Worm (Caenorhabditis elegans) whole organism, L4/young adult: ENCODE measurements around the gene twk-24.

ENCODE experiments used
- dao-5 ChIP-seq: sonication (generic microtip); optimal IDR thresholded peaks from 2 replicates; lab custom pipeline; 2016; ENCODE audit warnings: missing genotype, missing genetic modification characterization, moderate library complexity, missing compliant biosample characterization
- him-1 ChIP-seq: sonication (generic microtip); optimal IDR thresholded peaks from 2 replicates; lab custom pipeline; 2016; ENCODE audit warnings: missing genotype, missing genetic modification reagents, missing genetic modification characterization, missing compliant biosample characterization

DNA sequence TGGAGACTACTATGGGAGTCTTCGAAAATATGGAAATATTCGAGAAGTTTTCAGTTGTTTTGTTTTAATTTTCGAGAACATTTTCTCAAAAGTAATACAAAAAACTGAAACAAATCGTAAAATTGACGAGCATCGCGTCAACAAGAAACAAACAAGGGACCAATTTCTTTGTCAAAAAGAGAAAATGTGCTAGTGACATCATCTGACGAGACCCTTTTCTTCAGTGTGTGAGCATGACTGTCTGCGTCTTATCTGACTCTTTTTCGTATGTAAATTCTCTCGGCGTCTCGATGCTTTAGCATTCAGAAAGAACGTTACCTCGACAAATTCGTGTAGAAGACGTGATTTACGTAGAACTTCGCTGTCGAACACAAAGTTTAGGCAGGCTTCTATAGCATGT is 18.5 kb upstream of the twk-24 start:
- no peak for TF ChIP-seq dao-5 (tag; lab: Kevin White, UChicago)
- no peak for TF ChIP-seq him-1 (tag; lab: Kevin White, UChicago)
